Worm (Caenorhabditis elegans) whole organism, L3 larva: Measurements from ENCODE around the gene H08J19.1.

ENCODE experiments used
- R02D3.7 ChIP-seq: fragments of 150-350 bp; optimal IDR thresholded peaks from 2 replicates; lab custom pipeline; 2014; ENCODE audit warnings: missing biosample characterization, missing genetic modification characterization
- ZK546.5 ChIP-seq: sonication (generic microtip); optimal IDR thresholded peaks from 2 replicates; lab custom pipeline; 2017; ENCODE audit warnings: missing biosample characterization, missing genetic modification characterization
- aly-2 ChIP-seq: fragments of 150-350 bp; optimal IDR thresholded peaks from 2 replicates; lab custom pipeline; 2014; ENCODE audit warnings: missing biosample characterization, missing genetic modification characterization
- ama-1 ChIP-seq: fragments of 150-350 bp; optimal IDR thresholded peaks from 2 replicates; lab custom pipeline; 2018
- ceh-16 ChIP-seq: sonication (generic microtip); optimal IDR thresholded peaks from 2 replicates; lab custom pipeline; 2017; ENCODE audit warnings: missing biosample characterization, missing genetic modification characterization
- ceh-82 ChIP-seq: fragments of 150-350 bp; optimal IDR thresholded peaks from 2 replicates; lab custom pipeline; 2014; ENCODE audit warnings: missing biosample characterization, missing genetic modification characterization
- ceh-9 ChIP-seq: sonication (generic microtip); optimal IDR thresholded peaks from 2 replicates; lab custom pipeline; 2018; ENCODE audit warnings: missing biosample characterization, missing genetic modification characterization
- egl-5 ChIP-seq: fragments of 150-350 bp; optimal IDR thresholded peaks from 2 replicates; lab custom pipeline; 2017; ENCODE audit warnings: missing biosample characterization, missing genetic modification reagents, missing genetic modification characterization, inconsistent platforms
- elt-1 ChIP-seq: fragments of 150-350 bp; optimal IDR thresholded peaks from 2 replicates; lab custom pipeline; 2014; ENCODE audit warnings: missing biosample characterization, missing genetic modification characterization
- elt-2 ChIP-seq: sonication (generic microtip); optimal IDR thresholded peaks from 2 replicates; lab custom pipeline; 2016; ENCODE audit warnings: missing genetic modification reagents, mild to moderate bottlenecking, missing genetic modification characterization, missing compliant biosample characterization
- elt-3 ChIP-seq, 3 experiments: fragments of 150-350 bp in 1 of 3; sonication (generic microtip) in 2 of 3; optimal IDR thresholded peaks; 2 replicates in 2 of 3; 4 replicates in 1 of 3; lab custom pipeline; 2014 to 2017; ENCODE audit warnings: missing biosample characterization in 3 of 3, missing genetic modification characterization in 3 of 3
- eor-1 ChIP-seq, 2 experiments: fragments of 150-350 bp; optimal IDR thresholded peaks; 2 replicates each; lab custom pipeline; 2014 to 2018; ENCODE audit warnings: missing biosample characterization in 2 of 2, missing genetic modification characterization in 2 of 2
- fkh-10 ChIP-seq: sonication (generic microtip); optimal IDR thresholded peaks from 2 replicates; lab custom pipeline; 2017; ENCODE audit warnings: missing biosample characterization, missing genetic modification reagents, missing genetic modification characterization
- fkh-2 ChIP-seq: fragments of 150-350 bp; optimal IDR thresholded peaks from 2 replicates; lab custom pipeline; 2014; ENCODE audit warnings: missing biosample characterization, missing genetic modification reagents, missing genetic modification characterization
- fos-1 ChIP-seq: fragments of 150-350 bp; optimal IDR thresholded peaks from 2 replicates; lab custom pipeline; 2014; ENCODE audit warnings: missing biosample characterization, missing genetic modification characterization
- hmg-11 ChIP-seq: sonication (generic microtip); optimal IDR thresholded peaks from 2 replicates; lab custom pipeline; 2016; ENCODE audit warnings: missing genetic modification characterization, missing compliant biosample characterization
- jun-1 ChIP-seq: fragments of 150-350 bp; optimal IDR thresholded peaks from 2 replicates; lab custom pipeline; 2014; ENCODE audit warnings: missing biosample characterization, missing genetic modification reagents, missing genetic modification characterization
- lin-15B ChIP-seq: fragments of 150-350 bp; optimal IDR thresholded peaks from 2 replicates; lab custom pipeline; 2014; ENCODE audit warnings: missing biosample characterization, missing genetic modification characterization
- lin-39 ChIP-seq: fragments of 150-350 bp; optimal IDR thresholded peaks from 2 replicates; lab custom pipeline; 2018; ENCODE audit warnings: missing biosample characterization, missing genetic modification reagents, missing genetic modification characterization
- lsy-12 ChIP-seq: sonication (generic microtip); optimal IDR thresholded peaks from 2 replicates; lab custom pipeline; 2016; ENCODE audit warnings: mild to moderate bottlenecking, missing genetic modification characterization, missing compliant biosample characterization
- mml-1 ChIP-seq: fragments of 150-350 bp; sonication (generic microtip); optimal IDR thresholded peaks from 3 replicates; lab custom pipeline; 2014; ENCODE audit warnings: missing biosample characterization, missing genetic modification characterization
- nfya-1 ChIP-seq: sonication (generic microtip); optimal IDR thresholded peaks from 2 replicates; lab custom pipeline; 2017; ENCODE audit warnings: missing genetic modification characterization, mild to moderate bottlenecking, missing compliant biosample characterization, antibody characterized with exemption, moderate library complexity; ENCODE audit not compliant: insufficient read depth
- nhr-11 ChIP-seq: fragments of 150-350 bp; optimal IDR thresholded peaks from 2 replicates; lab custom pipeline; 2014; ENCODE audit warnings: missing biosample characterization, missing genetic modification characterization
- nhr-12 ChIP-seq: fragments of 150-350 bp; optimal IDR thresholded peaks from 2 replicates; lab custom pipeline; 2014; ENCODE audit warnings: missing biosample characterization, missing genetic modification characterization
- nhr-23 ChIP-seq: fragments of 150-350 bp; optimal IDR thresholded peaks from 2 replicates; lab custom pipeline; 2014; ENCODE audit warnings: missing biosample characterization, missing genetic modification reagents, missing genetic modification characterization
- nhr-237 ChIP-seq: fragments of 150-350 bp; optimal IDR thresholded peaks from 2 replicates; lab custom pipeline; 2014; ENCODE audit warnings: missing biosample characterization, missing genetic modification characterization
- nhr-25 ChIP-seq: sonication (generic microtip); optimal IDR thresholded peaks from 2 replicates; lab custom pipeline; 2017; ENCODE audit warnings: missing biosample characterization, missing genetic modification characterization
- nhr-28 ChIP-seq: fragments of 150-350 bp; optimal IDR thresholded peaks from 2 replicates; lab custom pipeline; 2014; ENCODE audit warnings: missing biosample characterization, missing genetic modification characterization
- nhr-67 ChIP-seq: fragments of 150-350 bp; optimal IDR thresholded peaks from 2 replicates; lab custom pipeline; 2014; ENCODE audit warnings: missing biosample characterization, missing genetic modification characterization
- nhr-76 ChIP-seq: fragments of 150-350 bp; sonication (generic microtip); optimal IDR thresholded peaks from 5 replicates; lab custom pipeline; 2014; ENCODE audit warnings: missing biosample characterization, missing genetic modification characterization
- nhr-77 ChIP-seq: fragments of 150-350 bp; optimal IDR thresholded peaks from 2 replicates; lab custom pipeline; 2014; ENCODE audit warnings: missing biosample characterization, missing genetic modification characterization
- pha-4 ChIP-seq: fragments of 150-350 bp; optimal IDR thresholded peaks from 2 replicates; lab custom pipeline; 2014; ENCODE audit warnings: missing biosample characterization, missing genetic modification reagents, missing genetic modification characterization
- pqm-1 ChIP-seq: fragments of 150-350 bp; optimal IDR thresholded peaks from 2 replicates; lab custom pipeline; 2017; ENCODE audit warnings: missing biosample characterization, missing genetic modification characterization, inconsistent platforms
- sea-2 ChIP-seq: fragments of 150-350 bp; sonication (generic microtip); optimal IDR thresholded peaks from 4 replicates; lab custom pipeline; 2014; ENCODE audit warnings: missing biosample characterization, missing genetic modification reagents, missing genetic modification characterization
- skn-1 ChIP-seq: fragments of 150-350 bp; optimal IDR thresholded peaks from 2 replicates; lab custom pipeline; 2014; ENCODE audit warnings: missing biosample characterization, missing genetic modification characterization
- snpc-4 ChIP-seq: fragments of 150-350 bp; optimal IDR thresholded peaks from 2 replicates; lab custom pipeline; 2014; ENCODE audit warnings: missing biosample characterization, missing genetic modification characterization
- tbx-2 ChIP-seq: sonication (generic microtip); optimal IDR thresholded peaks from 2 replicates; lab custom pipeline; 2016; ENCODE audit warnings: mild to moderate bottlenecking, missing genetic modification characterization, missing compliant biosample characterization
- unc-39 ChIP-seq: sonication (generic microtip); optimal IDR thresholded peaks from 4 replicates; lab custom pipeline; 2017; ENCODE audit warnings: missing biosample characterization, missing genetic modification characterization
- unc-62 ChIP-seq: fragments of 150-350 bp; sonication (generic microtip); optimal IDR thresholded peaks from 4 replicates; lab custom pipeline; 2014; ENCODE audit warnings: missing biosample characterization, missing genetic modification reagents, missing genetic modification characterization
- zag-1 ChIP-seq: fragments of 150-350 bp; optimal IDR thresholded peaks from 2 replicates; lab custom pipeline; 2014; ENCODE audit warnings: missing biosample characterization, missing genetic modification characterization
- ztf-11 ChIP-seq: fragments of 150-350 bp; optimal IDR thresholded peaks from 2 replicates; lab custom pipeline; 2014; ENCODE audit warnings: missing biosample characterization, missing genetic modification characterization
- ztf-4 ChIP-seq: fragments of 150-350 bp; optimal IDR thresholded peaks from 2 replicates; lab custom pipeline; 2014; ENCODE audit warnings: missing biosample characterization, missing genetic modification characterization

H08J19.1 gene

DNA sequence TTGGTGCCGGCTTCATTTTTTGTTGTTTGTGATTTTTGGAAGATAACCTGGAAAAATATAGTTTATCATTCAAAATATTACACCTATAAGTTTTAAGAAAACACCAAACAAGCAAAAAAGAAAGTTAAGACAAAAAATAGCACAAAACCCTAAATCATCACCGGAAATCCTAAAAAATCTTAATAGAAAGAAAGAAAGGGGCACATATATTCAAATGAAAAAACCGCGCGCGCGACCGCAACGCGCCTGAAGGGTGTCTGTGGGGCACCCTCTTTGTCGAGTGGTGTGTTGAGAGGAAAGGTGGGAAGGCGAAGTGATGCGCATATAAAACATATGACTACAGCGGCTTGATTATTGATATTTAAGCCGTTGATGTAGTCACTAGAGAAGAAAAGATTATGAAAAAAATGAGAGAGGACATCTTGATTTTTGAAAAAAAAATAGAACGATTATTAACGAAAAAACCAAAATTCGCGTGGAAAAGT is 29.0 kb upstream of the H08J19.1 start, which contains the start of gene K09E9.3:
Gene K09E9.3 (minus strand): TSS at position 51 of the 485 bp plus-strand sequence.
- TF ChIP-seq pha-4 (peak; percentile 24), eor-1 (tag; optimal IDR thresholded peaks at IDR 0.05; lab: Kevin White, UChicago) (no peak), elt-2 (peak; percentile 13), fos-1 (tag; lab: Kevin White, UChicago) (no peak), hmg-11 (peak; percentile 65), nhr-23 (tag; lab: Kevin White, UChicago) (no peak), ceh-16 (tag; lab: Kevin White, UChicago) (no peak), lin-39 (peak; percentile 66), nfya-1 (peak; percentile 48)

- TF ChIP-seq elt-2 (peak; percentile 45), ztf-11 (tag; lab: Kevin White, UChicago) (no peak), lsy-12 (tag; lab: Kevin White, UChicago) (no peak), ceh-82 (tag; lab: Kevin White, UChicago) (no peak), pqm-1 (no peak), lin-39 (peak; percentile 88), ztf-4 (no peak), ZK546.5 (no peak), nhr-77 (no peak), snpc-4 (tag; lab: Kevin White, UChicago) (peak; percentile 68), ceh-16 (tag; lab: Kevin White, UChicago) (no peak), elt-3 (tag; optimal IDR thresholded peaks at IDR 0.05; lab: Kevin White, UChicago) (peak in 1 of 3 experiments; percentile 47), jun-1 (tag; lab: Kevin White, UChicago) (peak; percentile 50), egl-5 (tag; lab: Kevin White, UChicago) (peak; percentile 77), nhr-11 (tag; lab: Kevin White, UChicago) (no peak), mml-1 (no peak), lin-15B (tag; lab: Kevin White, UChicago) (peak; percentile 78), nhr-23 (tag; lab: Kevin White, UChicago) (peak; percentile 60), ceh-9 (tag; lab: Kevin White, UChicago) (no peak), nfya-1 (peak; percentile 77), pha-4 (peak; percentile 82), nhr-25 (tag; lab: Kevin White, UChicago) (peak; percentile 75), nhr-28 (tag; lab: Kevin White, UChicago) (no peak)
These were observed 26.3 kb upstream of the H08J19.1 start, which contains the start of gene ergi-3 for ce11 chrX:15616443-15616842. Gene ergi-3, minus strand, starts transcription at chrX:15616753.

- no peak for TF ChIP-seq jun-1 (tag; lab: Kevin White, UChicago)
- TF ChIP-seq egl-5 (tag; lab: Kevin White, UChicago) = no peak
- TF ChIP-seq fkh-10 (GFP tag; lab: Kevin White, UChicago) = no peak
- no peak for TF ChIP-seq ztf-4
- no peak for TF ChIP-seq nhr-67 (tag; lab: Kevin White, UChicago)
- TF ChIP-seq elt-1 = no peak
- no peak for TF ChIP-seq nhr-11 (tag; lab: Kevin White, UChicago)
- TF ChIP-seq elt-2 = peak; percentile 9
- TF ChIP-seq unc-39 (tag; lab: Kevin White, UChicago) = no peak
- no peak for TF ChIP-seq mml-1
- no peak for TF ChIP-seq nhr-76 (tag; lab: Kevin White, UChicago)
- TF ChIP-seq pha-4 = peak; percentile 54
- no peak for TF ChIP-seq nhr-237 (tag; lab: Kevin White, UChicago)
- TF ChIP-seq tbx-2 (tag; lab: Kevin White, UChicago) = no peak
- TF ChIP-seq nhr-12 = no peak
- TF ChIP-seq lsy-12 (tag; lab: Kevin White, UChicago) = no peak
- TF ChIP-seq zag-1 (tag; lab: Kevin White, UChicago) = no peak
- TF ChIP-seq nhr-28 (tag; lab: Kevin White, UChicago) = no peak
- TF ChIP-seq ama-1 (lab: Kevin White, UChicago) = no peak
- no peak for TF ChIP-seq eor-1 (tag; optimal IDR thresholded peaks at IDR 0.05; lab: Kevin White, UChicago)
- no peak for TF ChIP-seq fkh-2 (tag; lab: Kevin White, UChicago)
- TF ChIP-seq pqm-1 = no peak
- TF ChIP-seq aly-2 (tag; lab: Kevin White, UChicago) = no peak
- TF ChIP-seq sea-2 (GFP tag; lab: Kevin White, UChicago) = no peak
- peak; percentile 58 for TF ChIP-seq lin-39
- TF ChIP-seq unc-62 (GFP tag; lab: Kevin White, UChicago) = no peak
- TF ChIP-seq ceh-9 (tag; lab: Kevin White, UChicago) = no peak
- no peak for TF ChIP-seq R02D3.7 (tag; lab: Kevin White, UChicago)
- no peak for TF ChIP-seq ceh-16 (tag; lab: Kevin White, UChicago)
- no peak for TF ChIP-seq lin-15B (tag; lab: Kevin White, UChicago)
- no peak for TF ChIP-seq skn-1 (tag; lab: Kevin White, UChicago)
- peak; percentile 38 for TF ChIP-seq nfya-1
These were observed 25.6 kb upstream of the H08J19.1 start for ce11 chrX:15617168-15617567.
